Fruit fly (Drosophila melanogaster): ENCODE measurements around the gene mRpL11.

Gene mRpL11

dm6 chr3R:14513420-14513819, 1.8 kb downstream of the mRpL11 start, which contains the start of gene CG8461:
TSS of gene CG8461 (minus strand) at chr3R:14513637.
- TF ChIP-seq CG4404 (GFP tag; IDR thresholded peaks at IDR 0.05) (no peak), ttk (GFP tag; IDR thresholded peaks at IDR 0.05) (no peak), PHDP (tag; optimal IDR thresholded peaks at IDR 0.05) (no peak), Gug (GFP tag; IDR thresholded peaks at IDR 0.05) (no peak), wor (GFP tag; IDR thresholded peaks at IDR 0.05) (no peak), CG11560 (tag; IDR thresholded peaks at IDR 0.05) (no peak), CG9727 (GFP tag; optimal IDR thresholded peaks at IDR 0.05) (no peak), Deaf1 (tag; optimal IDR thresholded peaks at IDR 0.05) (no peak), amos (GFP tag; IDR thresholded peaks at IDR 0.05; ENCODE audit: partially characterized antibody) (peak; percentile 58; the same call in 1 of the 2 replicates), CG33213 (GFP tag; optimal IDR thresholded peaks at IDR 0.05) (no peak), CG4730 (GFP tag; IDR thresholded peaks at IDR 0.05) (no peak), dm (GFP tag; optimal IDR thresholded peaks at IDR 0.05) (peak; percentile 38), Rx (GFP tag; IDR thresholded peaks at IDR 0.05) (no peak), ab (GFP tag; optimal IDR thresholded peaks at IDR 0.05) (no peak), Sox102F (GFP tag; optimal IDR thresholded peaks at IDR 0.05) (no peak), CG14710 (tag; optimal IDR thresholded peaks at IDR 0.05) (no peak), Pdp1 (GFP tag; optimal IDR thresholded peaks at IDR 0.05) (no peak), CG6689 (GFP tag; IDR thresholded peaks at IDR 0.05) (no peak), Sry-β (GFP tag; optimal IDR thresholded peaks at IDR 0.05) (peak; percentile 18), CG30431 (GFP tag; optimal IDR thresholded peaks at IDR 0.05) (no peak), Stat92E (GFP tag; optimal IDR thresholded peaks at IDR 0.05) (no peak), CG10267 (tag; optimal IDR thresholded peaks at IDR 0.05) (peak; percentile 91), ato (GFP tag; IDR thresholded peaks at IDR 0.05; ENCODE audit: partially characterized antibody) (peak; percentile 51), CG8478 (optimal IDR thresholded peaks at IDR 0.05) (no peak), ci (GFP tag; IDR thresholded peaks at IDR 0.05) (no peak), CG12236 (GFP tag; optimal IDR thresholded peaks at IDR 0.05) (no peak), tap (tag; optimal IDR thresholded peaks at IDR 0.05) (no peak), CG15011 (GFP tag; optimal IDR thresholded peaks at IDR 0.05) (no peak), Fer2 (tag; optimal IDR thresholded peaks at IDR 0.05) (no peak), org-1 (GFP tag; optimal IDR thresholded peaks at IDR 0.05) (no peak), CG7839 (tag; optimal IDR thresholded peaks at IDR 0.05) (no peak), CrebB (tag; optimal IDR thresholded peaks at IDR 0.05) (no peak), prd (optimal IDR thresholded peaks at IDR 0.05) (no peak), prd (GFP tag; IDR thresholded peaks at IDR 0.05) (no peak), nom (GFP tag; optimal IDR thresholded peaks at IDR 0.05) (no peak), sqz (GFP tag; optimal IDR thresholded peaks at IDR 0.05) (no peak), HHEX (GFP tag; optimal IDR thresholded peaks at IDR 0.05) (no peak), CG30020 (tag; optimal IDR thresholded peaks at IDR 0.05) (no peak), Taf1 (GFP tag; IDR thresholded peaks at IDR 0.05) (no peak), Dref (GFP tag; IDR thresholded peaks at IDR 0.05) (peak; percentile 76), CG18262 (tag; optimal IDR thresholded peaks at IDR 0.05) (no peak), seq (GFP tag; IDR thresholded peaks at IDR 0.05) (no peak), CG11504 (tag; optimal IDR thresholded peaks at IDR 0.05) (no peak), MESR4 (GFP tag; optimal IDR thresholded peaks at IDR 0.05) (no peak), CG8765 (GFP tag; IDR thresholded peaks at IDR 0.05) (no peak), Opbp (GFP tag; IDR thresholded peaks at IDR 0.05; ENCODE audit: partially characterized antibody) (peak; percentile 62; the same call in 2 of the 3 replicates), CHES-1-like (GFP tag; optimal IDR thresholded peaks at IDR 0.05) (no peak), nmo (GFP tag; optimal IDR thresholded peaks at IDR 0.05) (no peak), wdn (GFP tag; IDR thresholded peaks at IDR 0.05) (no peak), pho (GFP tag; optimal IDR thresholded peaks at IDR 0.05) (no peak), CG9215 (GFP tag; IDR thresholded peaks at IDR 0.05) (no peak), Mad (GFP tag; optimal IDR thresholded peaks at IDR 0.05) (no peak), CTCF (GFP tag; optimal IDR thresholded peaks at IDR 0.05) (no peak)

All from whole organism, embryonic.